Worm (Caenorhabditis elegans) whole organism, L3 larva: ENCODE results near the gene ZC317.6.

Experiments used
- nhr-77 ChIP-seq: fragments of 150-350 bp; optimal IDR thresholded peaks from 2 replicates; lab custom pipeline; 2014; ENCODE audit warnings: missing biosample characterization, missing genetic modification characterization
- pha-4 ChIP-seq: fragments of 150-350 bp; optimal IDR thresholded peaks from 2 replicates; lab custom pipeline; 2014; ENCODE audit warnings: missing biosample characterization, missing genetic modification reagents, missing genetic modification characterization
- zag-1 ChIP-seq: fragments of 150-350 bp; optimal IDR thresholded peaks from 2 replicates; lab custom pipeline; 2014; ENCODE audit warnings: missing biosample characterization, missing genetic modification characterization

ce11 chrV:5509134-5509533, 40.7 kb upstream of the ZC317.6 start:
- TF ChIP-seq zag-1 (tag; lab: Kevin White, UChicago) (no peak), pha-4 (tag; lab: Kevin White, UChicago) (no peak), nhr-77 (no peak)
